Fruit fly (Drosophila melanogaster): ENCODE results near the gene CG15283.

Gene CG15283

DNA sequence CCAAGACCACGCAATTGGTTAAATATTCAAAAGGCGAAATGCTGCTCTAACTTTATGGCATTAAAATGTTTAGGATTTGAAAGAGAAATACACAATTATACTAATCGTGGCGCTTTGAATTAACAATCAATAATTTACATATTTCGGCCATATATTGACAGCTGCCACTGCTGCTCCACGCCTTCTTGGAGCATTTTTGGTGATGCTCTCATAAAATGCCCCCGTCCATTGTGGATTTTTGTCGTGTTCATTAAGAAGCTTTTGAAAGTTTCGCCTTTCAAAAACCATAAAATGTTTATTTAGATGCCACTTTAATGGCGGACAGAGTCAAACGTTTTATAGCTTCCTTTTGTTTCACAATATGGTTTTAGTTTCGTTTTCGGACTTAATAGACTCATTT is 39.6 kb downstream of the CG15283 start:
- TF ChIP-seq noc (tag; optimal IDR thresholded peaks at IDR 0.05): no peak

DNA sequence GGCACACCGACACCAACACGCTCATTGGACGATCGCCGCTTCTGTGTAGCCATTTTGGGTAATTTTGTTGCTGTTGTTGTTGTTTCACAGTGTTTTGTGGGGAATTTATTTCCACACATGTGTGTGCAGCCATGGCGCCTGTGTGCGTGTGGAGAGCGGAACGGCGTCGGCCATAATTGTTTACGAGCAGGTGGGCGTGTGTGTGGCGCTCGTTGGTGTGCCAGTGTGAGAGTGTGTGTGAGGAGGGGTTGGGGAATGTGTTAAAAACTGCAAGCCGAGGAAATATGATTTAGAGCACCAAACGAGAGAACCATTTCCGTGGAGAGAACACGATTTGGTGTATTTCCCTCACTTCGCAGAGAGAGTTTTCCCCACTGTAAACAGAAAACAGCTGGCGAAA is 40.4 kb downstream of the CG15283 start:
- TF ChIP-seq noc (tag; optimal IDR thresholded peaks at IDR 0.05): no peak

DNA sequence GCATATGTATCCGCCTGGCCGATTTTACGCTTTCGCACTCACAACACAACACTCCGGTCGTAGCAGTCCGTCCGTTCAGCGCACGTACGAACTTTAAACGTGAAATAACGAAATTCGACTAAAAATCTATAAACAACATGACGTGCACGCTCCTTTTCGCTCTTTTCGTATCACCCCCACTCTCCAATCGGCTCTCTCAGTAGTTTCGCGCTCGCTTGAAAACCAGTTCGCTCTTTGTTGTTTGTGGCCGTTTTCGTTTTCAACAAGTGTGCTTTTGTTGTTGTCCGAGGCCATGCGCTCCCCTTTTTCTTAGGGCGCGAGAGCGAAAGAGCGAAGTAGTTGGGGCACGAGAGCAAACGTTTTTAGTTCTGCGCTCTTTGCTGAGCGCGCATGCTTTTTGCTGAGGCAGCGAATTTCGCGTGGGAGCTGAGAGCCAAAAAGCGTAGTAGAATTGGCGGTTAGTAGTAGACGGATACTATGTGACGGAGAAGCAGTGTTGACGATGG is 41.2 kb downstream of the CG15283 start, which contains the start of gene elB:
Gene elB, minus strand, starts transcription at position 122 of the 506 bp plus-strand sequence.
- peak; percentile 25 for TF ChIP-seq noc (tag; optimal IDR thresholded peaks at IDR 0.05)

DNA sequence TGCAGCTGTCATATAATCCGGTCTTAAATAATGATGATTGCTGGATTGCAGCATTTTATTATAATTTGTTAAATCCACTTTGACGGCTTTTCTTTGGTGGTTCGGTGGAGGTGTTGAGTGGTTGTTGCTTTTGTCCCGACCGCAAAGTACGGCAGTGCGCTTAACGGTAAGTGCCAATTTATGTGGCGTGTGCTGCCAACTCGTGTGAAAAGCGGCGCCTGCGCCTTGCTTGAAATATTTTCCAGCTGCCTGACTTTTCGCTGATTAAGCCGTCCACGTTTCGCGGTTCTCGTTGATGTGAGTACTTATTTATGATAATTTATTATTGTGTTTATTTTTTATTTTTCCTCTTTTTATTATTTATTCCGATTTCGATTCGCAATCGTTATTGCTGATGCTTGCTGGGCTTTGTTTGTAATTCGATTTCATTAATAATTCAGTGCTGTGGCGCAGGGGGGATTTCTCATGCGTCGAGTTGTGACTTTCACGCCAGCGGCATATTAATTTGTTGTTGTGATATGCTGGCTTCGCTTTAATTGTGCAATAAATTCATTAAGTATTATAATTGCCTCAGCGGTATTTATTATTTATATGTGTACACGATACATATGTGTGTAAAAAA is 42.2 kb downstream of the CG15283 start:
- no peak for TF ChIP-seq noc (tag; optimal IDR thresholded peaks at IDR 0.05)

DNA sequence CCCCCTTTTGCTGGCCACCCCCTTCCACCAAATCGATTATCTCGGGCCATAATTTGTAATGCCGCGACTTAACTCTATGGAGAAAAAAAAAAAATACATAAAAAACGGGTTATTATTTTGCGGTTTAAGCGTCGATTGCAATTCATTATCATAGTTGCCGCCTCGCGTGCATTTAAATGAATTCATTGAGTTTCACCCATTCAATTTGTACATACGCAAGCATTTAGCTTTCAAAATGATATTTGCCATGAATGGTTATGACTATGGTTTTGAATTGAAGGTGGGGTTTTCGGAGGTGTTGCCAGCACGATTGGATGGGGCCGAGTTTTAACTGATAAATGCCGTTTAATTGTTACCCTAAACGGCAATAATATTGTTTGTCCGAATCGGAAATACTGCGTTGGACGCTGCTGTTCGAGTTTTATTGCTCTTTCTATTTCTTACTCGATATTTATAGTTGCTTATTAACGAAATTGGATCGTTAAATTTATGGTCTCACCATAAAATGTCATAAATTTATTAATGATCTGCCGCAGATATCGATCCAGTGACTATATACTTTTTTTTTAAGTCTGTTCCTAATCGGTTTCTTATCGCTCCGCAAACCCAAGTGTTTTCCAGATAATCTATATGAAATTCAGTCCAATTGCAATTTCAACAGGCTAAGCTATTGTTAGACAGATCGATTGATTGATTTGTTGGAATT is 45.8 kb downstream of the CG15283 start:
- peak; percentile 81 for TF ChIP-seq noc (tag; optimal IDR thresholded peaks at IDR 0.05)

DNA sequence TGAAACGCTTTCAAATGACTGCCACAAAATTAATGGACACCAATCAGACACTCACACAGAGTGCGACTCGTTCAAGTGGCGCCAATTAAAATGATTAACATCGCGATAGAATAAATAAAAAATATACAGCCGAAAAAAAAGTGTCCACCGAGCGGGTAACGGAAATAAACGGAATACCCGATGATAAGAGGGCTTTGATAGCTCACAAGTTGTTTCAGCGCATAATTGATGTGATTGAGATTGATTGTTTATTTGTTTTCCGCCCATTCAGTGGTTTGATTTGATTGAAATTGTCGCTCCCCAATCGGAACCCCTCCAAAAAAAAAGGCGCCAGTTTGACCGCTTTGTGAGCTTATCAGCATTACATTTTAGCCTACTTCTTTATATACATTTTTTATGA is 47.2 kb downstream of the CG15283 start:
- peak; percentile 66 for TF ChIP-seq noc (tag; optimal IDR thresholded peaks at IDR 0.05)

DNA sequence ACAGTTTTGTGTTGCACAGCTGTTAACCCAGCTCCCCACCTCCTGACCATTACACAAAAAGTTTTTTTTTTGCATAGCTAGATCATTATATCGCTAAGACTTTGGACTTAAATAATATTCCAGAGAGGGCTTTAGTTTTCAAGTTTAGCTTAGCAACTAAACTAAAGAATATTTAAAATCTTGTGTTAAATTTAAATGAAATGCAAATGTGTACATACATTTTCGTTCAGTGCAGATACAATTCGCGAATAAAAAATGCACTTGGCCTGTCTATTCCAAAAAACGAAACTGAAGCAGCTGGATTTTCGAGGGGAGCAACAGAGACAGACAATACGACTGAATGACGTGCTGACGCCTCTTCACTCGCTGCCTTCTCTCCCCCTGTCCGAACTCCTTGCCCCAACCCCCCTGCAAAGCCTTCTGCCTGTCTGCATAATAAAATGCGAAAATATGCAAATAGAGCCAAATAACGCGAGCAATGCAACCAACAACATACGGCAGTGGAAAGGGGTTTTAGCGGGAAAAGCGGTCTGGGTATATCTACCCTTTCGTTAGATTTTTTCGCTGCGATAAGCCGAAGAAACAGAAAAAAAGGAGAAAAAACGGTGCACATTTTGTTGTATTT is 49.0 kb downstream of the CG15283 start:
- no peak for TF ChIP-seq noc (tag; optimal IDR thresholded peaks at IDR 0.05)

DNA sequence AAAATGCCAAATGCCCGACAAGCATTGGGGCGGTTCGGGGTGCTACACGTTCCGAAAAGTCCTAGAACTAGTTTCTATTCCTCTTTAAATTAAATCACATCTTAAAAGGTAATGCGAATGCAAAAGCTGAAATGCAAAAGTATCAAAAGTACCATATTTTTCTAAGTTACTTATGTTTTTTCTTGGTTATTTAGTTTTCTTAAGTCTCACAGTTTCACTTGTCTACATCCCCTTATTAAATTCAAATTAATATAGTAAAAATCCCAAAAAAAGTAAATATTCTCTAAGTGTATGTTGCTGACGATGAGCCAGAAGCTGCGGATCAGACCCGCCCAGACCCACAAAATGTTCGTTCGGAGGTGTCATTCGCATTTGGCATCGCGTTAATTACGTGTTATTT is 50.0 kb downstream of the CG15283 start:
- TF ChIP-seq noc (tag; optimal IDR thresholded peaks at IDR 0.05): no peak

Measured in whole organism, larva.